Worm (Caenorhabditis elegans): ENCODE measurements around the gene F42A9.7.

DNA sequence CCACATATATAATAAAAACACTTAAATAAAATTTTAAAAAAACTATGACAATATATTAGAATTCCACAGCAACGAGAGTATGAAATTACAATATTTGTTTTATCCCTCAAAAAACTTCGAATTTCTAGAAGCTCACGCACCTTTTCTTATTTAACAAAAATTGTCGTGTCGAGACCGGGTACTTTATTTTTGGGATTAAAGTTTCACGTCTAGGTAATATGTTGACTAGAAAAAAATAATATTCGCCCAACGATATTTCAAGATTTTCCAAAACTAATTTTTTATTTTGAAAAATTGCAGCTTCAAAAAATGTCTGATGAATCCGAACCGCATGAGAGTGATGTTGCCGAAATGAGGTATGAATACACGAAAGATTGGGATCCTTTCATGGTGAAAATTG is 27.5 kb upstream of the F42A9.7 start, which contains the start of gene C49C8.3:
- no peak for TF ChIP-seq ceh-8 (GFP tag; optimal IDR thresholded peaks at IDR 0.05)
- TF ChIP-seq nhr-76 (tag; optimal IDR thresholded peaks at IDR 0.05) = no peak
- TF ChIP-seq unc-62 (GFP tag; optimal IDR thresholded peaks at IDR 0.05) = no peak
- TF ChIP-seq ceh-88 (GFP tag; IDR thresholded peaks at IDR 0.05) = no peak
- no peak for TF ChIP-seq lin-35 (GFP tag; optimal IDR thresholded peaks at IDR 0.05)
- TF ChIP-seq jun-1 (tag; optimal IDR thresholded peaks at IDR 0.05) = no peak
- TF ChIP-seq lin-14 (GFP tag; optimal IDR thresholded peaks at IDR 0.05) = no peak
- TF ChIP-seq zip-4 (GFP tag; optimal IDR thresholded peaks at IDR 0.05) = no peak
- no peak for TF ChIP-seq pqm-1 (tag; optimal IDR thresholded peaks at IDR 0.05)
- no peak for TF ChIP-seq lin-15B (tag; optimal IDR thresholded peaks at IDR 0.05)
